Fruit fly (Drosophila melanogaster): ENCODE measurements around the gene CG11313.

DNA sequence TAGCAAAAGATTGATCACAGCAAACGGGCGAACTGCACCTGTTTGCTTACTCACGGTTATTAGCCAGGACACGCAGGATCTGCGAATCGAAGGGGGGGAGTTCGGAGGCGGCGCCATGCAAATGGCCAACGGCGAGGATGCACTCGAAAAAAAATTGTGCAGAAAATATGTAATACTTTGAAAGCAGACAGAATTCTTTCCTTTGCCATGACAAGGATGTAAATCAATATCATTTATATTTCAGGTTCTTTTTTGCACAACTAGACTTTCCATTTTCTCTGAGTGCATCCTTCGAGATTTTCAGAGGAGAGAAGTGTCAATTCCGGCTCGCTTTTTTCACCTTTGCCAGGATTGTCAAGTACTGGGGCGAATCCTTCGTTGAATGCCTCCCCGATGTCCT lies 21.7 kb downstream of the CG11313 start:
- TF ChIP-seq Dfd (GFP tag; optimal IDR thresholded peaks at IDR 0.05): no peak
- TF ChIP-seq fru (GFP tag; optimal IDR thresholded peaks at IDR 0.05): no peak
- TF ChIP-seq GATAd (GFP tag; optimal IDR thresholded peaks at IDR 0.05): no peak
- TF ChIP-seq OdsH (GFP tag; optimal IDR thresholded peaks at IDR 0.05): no peak
- TF ChIP-seq usp (GFP tag; optimal IDR thresholded peaks at IDR 0.05): no peak
- no peak for TF ChIP-seq psq (GFP tag; optimal IDR thresholded peaks at IDR 0.05)
- no peak for TF ChIP-seq h (GFP tag; optimal IDR thresholded peaks at IDR 0.05)
- no peak for TF ChIP-seq Myc (optimal IDR thresholded peaks at IDR 0.05)
- no peak for TF ChIP-seq Hr83 (GFP tag; optimal IDR thresholded peaks at IDR 0.05; ENCODE audit: poor library complexity, severe bottlenecking)
- TF ChIP-seq foxo (GFP tag; optimal IDR thresholded peaks at IDR 0.05): no peak
- no peak for TF ChIP-seq CG9705 (GFP tag; optimal IDR thresholded peaks at IDR 0.05)
- no peak for TF ChIP-seq dl (GFP tag; optimal IDR thresholded peaks at IDR 0.05; ENCODE audit: insufficient read depth in 1 of 2, partially characterized antibody in 2 of 2)

Data from whole organism, wandering third instar larva.